Fruit fly (Drosophila melanogaster) whole organism, embryonic: ENCODE measurements around the gene CG10035.

Experiments used
- Atf6 ChIP-seq: fragments of 200-800 bp; sonication (Bioruptor generic); IDR thresholded peaks from 2 replicates; pipeline ENCODE4 v1.3.6; 2022; ENCODE audit warnings: missing biosample characterization, missing genetic modification characterization
- Blimp-1 ChIP-seq: fragments of 200-800 bp; sonication (Bioruptor generic); optimal IDR thresholded peaks from 3 replicates; lab custom pipeline; 2018; ENCODE audit warnings: missing biosample characterization, missing genetic modification characterization, mild to moderate bottlenecking, moderate library complexity, missing genetic modification reagents
- CG10274 ChIP-seq: fragments of 200-800 bp; sonication (Bioruptor generic); optimal IDR thresholded peaks from 3 replicates; lab custom pipeline; 2017; ENCODE audit warnings: missing biosample characterization, mild to moderate bottlenecking, missing genetic modification characterization
- CG10321 ChIP-seq: fragments of 200-800 bp; sonication (Bioruptor generic); IDR thresholded peaks from 2 replicates; pipeline ENCODE4 v1.3.6; 2022; ENCODE audit warnings: missing biosample characterization, missing genetic modification characterization
- CG10543 ChIP-seq: fragments of 200-800 bp; sonication (Bioruptor generic); optimal IDR thresholded peaks from 3 replicates; lab custom pipeline; 2017; ENCODE audit warnings: missing biosample characterization, mild to moderate bottlenecking, missing genetic modification characterization, moderate library complexity
- CG12071 ChIP-seq: fragments of 200-800 bp; sonication (Bioruptor generic); optimal IDR thresholded peaks from 3 replicates; lab custom pipeline; 2018; ENCODE audit warnings: missing biosample characterization, mild to moderate bottlenecking, missing genetic modification characterization
- CG12942 ChIP-seq: fragments of 200-800 bp; sonication (Bioruptor generic); optimal IDR thresholded peaks from 3 replicates; lab custom pipeline; 2016; ENCODE audit warnings: missing biosample characterization, missing genetic modification characterization
- CG15514 ChIP-seq: fragments of 200-800 bp; sonication (Bioruptor generic); optimal IDR thresholded peaks from 3 replicates; lab custom pipeline; 2017; ENCODE audit warnings: missing biosample characterization, missing genetic modification characterization, mild to moderate bottlenecking, moderate library complexity, missing genetic modification reagents
- CG18011 ChIP-seq: fragments of 200-800 bp; sonication (Bioruptor generic); optimal IDR thresholded peaks from 2 replicates; lab custom pipeline; 2017; ENCODE audit warnings: missing biosample characterization, missing genetic modification characterization, mild to moderate bottlenecking, moderate library complexity, missing genotype
- CG18262 ChIP-seq: fragments of 200-800 bp; optimal IDR thresholded peaks from 3 replicates; lab custom pipeline; 2019; ENCODE audit warnings: missing biosample characterization, mild to moderate bottlenecking, missing genetic modification characterization, moderate library complexity
- CG32767 ChIP-seq: fragments of 200-800 bp; sonication (Bioruptor generic); IDR thresholded peaks from 2 replicates; pipeline ENCODE4 v1.3.6; 2022; ENCODE audit warnings: missing biosample characterization, missing genetic modification characterization
- CG33213 ChIP-seq: fragments of 200-800 bp; sonication (Bioruptor generic); optimal IDR thresholded peaks from 3 replicates; lab custom pipeline; 2016; ENCODE audit warnings: missing biosample characterization, missing genetic modification characterization
- CG3838 ChIP-seq: fragments of 200-800 bp; sonication (Bioruptor generic); optimal IDR thresholded peaks from 3 replicates; lab custom pipeline; 2016; ENCODE audit warnings: missing biosample characterization, missing genetic modification characterization
- CG4730 ChIP-seq: fragments of 200-800 bp; sonication (Bioruptor generic); IDR thresholded peaks from 2 replicates; pipeline ENCODE4 v1.3.6; 2022; ENCODE audit warnings: missing biosample characterization, missing genetic modification characterization
- CG7928 ChIP-seq: fragments of 200-800 bp; sonication (Bioruptor generic); optimal IDR thresholded peaks from 2 replicates; lab custom pipeline; 2017; ENCODE audit warnings: missing biosample characterization, mild to moderate bottlenecking, missing genetic modification characterization
- CG8765 ChIP-seq: fragments of 200-800 bp; sonication (Bioruptor generic); IDR thresholded peaks from 2 replicates; pipeline ENCODE4 v1.3.6; 2022; ENCODE audit warnings: missing biosample characterization, missing genetic modification characterization
- Dref ChIP-seq: fragments of 200-800 bp; sonication (Bioruptor generic); IDR thresholded peaks from 2 replicates; pipeline ENCODE4 v1.3.6; 2022; ENCODE audit warnings: missing biosample characterization, missing genetic modification characterization
- Drgx ChIP-seq: fragments of 200-800 bp; sonication (Bioruptor generic); IDR thresholded peaks from 2 replicates; pipeline ENCODE4 v1.3.6; 2022; ENCODE audit warnings: missing biosample characterization, missing genetic modification characterization
- Eip74EF ChIP-seq, 2 experiments: fragments of 200-800 bp in 1 of 2; fragments of >200 bp in 1 of 2; sonication (Bioruptor generic) in 1 of 2; optimal IDR thresholded peaks; 2 replicates each; lab custom pipeline; 2017 to 2019; ENCODE audit warnings: missing biosample characterization in 2 of 2, missing genetic modification characterization in 2 of 2, mild to moderate bottlenecking in 1 of 2, moderate library complexity in 1 of 2
- Ets65A ChIP-seq: fragments of 200-800 bp; sonication (Bioruptor generic); peaks from one replicate; lab custom pipeline; 2016; ENCODE audit warnings: missing biosample characterization, missing genetic modification characterization
- HLH4C ChIP-seq: fragments of 200-800 bp; sonication (Bioruptor generic); IDR thresholded peaks from 3 replicates; pipeline ENCODE4 v1.3.6; 2022; ENCODE audit warnings: missing biosample characterization, missing genetic modification characterization; ENCODE audit not compliant: partially characterized antibody
- Jarid2 ChIP-seq: fragments of 200-800 bp; sonication (Bioruptor generic); optimal IDR thresholded peaks from 3 replicates; lab custom pipeline; 2017; ENCODE audit warnings: mild to moderate bottlenecking, missing biosample characterization, missing genetic modification reagents, missing genetic modification characterization
- NC2β ChIP-seq: fragments of 200-800 bp; sonication (Bioruptor generic); optimal IDR thresholded peaks from 2 replicates; lab custom pipeline; 2016; ENCODE audit warnings: missing biosample characterization, missing genetic modification characterization
- PHDP ChIP-seq: fragments of 200-800 bp; sonication (Bioruptor generic); optimal IDR thresholded peaks from 3 replicates; lab custom pipeline; 2018; ENCODE audit warnings: missing biosample characterization, mild to moderate bottlenecking, missing genetic modification characterization, moderate library complexity
- Poxn ChIP-seq: fragments of 200-800 bp; sonication (Bioruptor generic); IDR thresholded peaks from 2 replicates; pipeline ENCODE4 v1.3.6; 2022; ENCODE audit warnings: missing biosample characterization, missing genetic modification characterization
- Rfx ChIP-seq: fragments of 200-800 bp; sonication (Bioruptor generic); IDR thresholded peaks from 2 replicates; pipeline ENCODE4 v1.3.6; 2022; ENCODE audit warnings: missing biosample characterization, missing genetic modification characterization
- Sry-δ ChIP-seq: fragments of 200-800 bp; sonication (Bioruptor generic); optimal IDR thresholded peaks from 2 replicates; lab custom pipeline; 2016; ENCODE audit warnings: missing biosample characterization, missing genetic modification characterization
- Taf1 ChIP-seq: fragments of 200-800 bp; sonication (Bioruptor generic); IDR thresholded peaks from 2 replicates; pipeline ENCODE4 v1.3.6; 2022; ENCODE audit warnings: missing biosample characterization, missing genetic modification characterization
- amos ChIP-seq: fragments of 200-800 bp; sonication (Bioruptor generic); IDR thresholded peaks from 2 replicates; pipeline ENCODE4 v1.3.6; 2022; ENCODE audit warnings: missing biosample characterization, missing genetic modification characterization; ENCODE audit not compliant: partially characterized antibody
- cg ChIP-seq: fragments of 200-800 bp; sonication (Bioruptor generic); optimal IDR thresholded peaks from 3 replicates; lab custom pipeline; 2019; ENCODE audit warnings: missing biosample characterization, mild to moderate bottlenecking, missing genetic modification characterization, moderate library complexity
- dpn ChIP-seq, 2 experiments: fragments of 200-800 bp; sonication (Bioruptor generic); optimal IDR thresholded peaks; 3 replicates each; lab custom pipeline; 2016; ENCODE audit warnings: missing biosample characterization in 2 of 2, missing genetic modification characterization in 2 of 2
- exex ChIP-seq: fragments of 200-800 bp; sonication (Bioruptor generic); optimal IDR thresholded peaks from 4 replicates; lab custom pipeline; 2018; ENCODE audit warnings: missing biosample characterization, mild to moderate bottlenecking, missing genetic modification characterization, moderate library complexity
- ftz-f1 ChIP-seq: fragments of 200-800 bp; sonication (Bioruptor generic); optimal IDR thresholded peaks from 2 replicates; lab custom pipeline; 2016; ENCODE audit warnings: missing biosample characterization, missing genetic modification characterization
- ind ChIP-seq: fragments of 200-800 bp; sonication (Bioruptor generic); optimal IDR thresholded peaks from 3 replicates; lab custom pipeline; 2016; ENCODE audit warnings: missing biosample characterization, missing genetic modification characterization
- lab ChIP-seq: fragments of 200-800 bp; sonication (Bioruptor generic); optimal IDR thresholded peaks from 3 replicates; lab custom pipeline; 2017; ENCODE audit warnings: missing biosample characterization, missing genetic modification characterization, mild to moderate bottlenecking, moderate library complexity, missing genetic modification reagents
- nerfin-2 ChIP-seq: fragments of 200-800 bp; sonication (Bioruptor generic); IDR thresholded peaks from 2 replicates; pipeline ENCODE4 v1.3.6; 2022; ENCODE audit warnings: missing biosample characterization, missing genetic modification characterization; ENCODE audit not compliant: partially characterized antibody
- tin ChIP-seq: fragments of 200-800 bp; sonication (Bioruptor generic); optimal IDR thresholded peaks from 3 replicates; lab custom pipeline; 2016; ENCODE audit warnings: missing biosample characterization, missing genetic modification characterization
- ttk ChIP-seq: fragments of 200-800 bp; sonication (Bioruptor generic); IDR thresholded peaks from 2 replicates; pipeline ENCODE4 v2.1.2; 2022; ENCODE audit warnings: missing biosample characterization, missing genetic modification characterization
- vnd ChIP-seq: fragments of 200-800 bp; sonication (Bioruptor generic); IDR thresholded peaks from 3 replicates; pipeline ENCODE4 v1.3.6; 2022; ENCODE audit warnings: missing biosample characterization, missing genetic modification characterization; ENCODE audit not compliant: partially characterized antibody
- yki ChIP-seq: fragments of >200 bp; optimal IDR thresholded peaks from 3 replicates; lab custom pipeline; 2018
- z ChIP-seq: fragments of 200-800 bp; sonication (Bioruptor generic); IDR thresholded peaks from 3 replicates; pipeline ENCODE4 v1.3.6; 2022; ENCODE audit warnings: missing biosample characterization, missing genetic modification characterization
- zfh2 ChIP-seq: fragments of 200-800 bp; sonication (Bioruptor generic); optimal IDR thresholded peaks from 2 replicates; lab custom pipeline; 2016; ENCODE audit warnings: missing biosample characterization, missing genetic modification characterization

CG10035 gene

DNA sequence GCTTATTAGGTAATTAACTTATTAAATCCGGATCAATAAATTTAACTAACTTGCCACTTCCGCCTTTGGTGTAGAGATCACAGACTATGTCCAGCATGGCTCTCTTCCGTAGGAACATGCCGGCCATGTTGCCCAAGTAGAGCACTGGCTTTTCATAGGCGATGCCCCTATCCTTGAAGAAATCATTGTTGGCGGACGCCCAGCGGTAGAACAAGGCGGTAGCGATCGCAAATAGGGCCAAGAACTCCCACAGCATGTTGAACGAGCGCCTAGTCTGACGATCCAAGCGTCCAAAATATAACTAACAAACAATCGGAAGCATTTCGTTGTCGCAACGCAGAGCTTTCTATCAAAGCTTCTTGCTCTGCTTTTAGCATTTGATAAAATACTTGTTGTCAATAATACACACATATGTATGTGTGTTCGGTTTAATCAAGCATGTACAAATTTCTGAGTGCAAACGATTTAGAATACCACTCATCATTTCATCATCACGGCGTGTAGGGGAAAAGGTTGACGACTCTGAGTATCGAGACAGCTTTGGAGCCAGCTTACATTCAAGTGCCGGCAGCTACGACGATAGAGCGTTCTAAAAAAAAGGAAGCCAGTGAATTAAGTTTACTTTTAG lies 16.2 kb upstream of the CG10035 start, which contains the start of gene Cyp9f3 (continued):
- TF ChIP-seq Jarid2 (GFP tag; lab: Kevin White, UChicago) (peak; percentile 54), CG15514 (GFP tag; lab: Kevin White, UChicago) (peak; percentile 3), HLH4C (GFP tag; lab: Robert Waterston, UW) (no peak), CG8765 (GFP tag; lab: Robert Waterston, UW) (no peak), tin (GFP tag; lab: Kevin White, UChicago) (no peak), CG32767 (GFP tag; lab: Robert Waterston, UW) (0 out of 2 replicates have a peak, but pooled peaks have one; percentile 9), CG4730 (GFP tag; lab: Robert Waterston, UW) (no peak), yki (lab: Kevin White, UChicago) (no peak), Rfx (no peak), CG18262 (tag; lab: Kevin White, UChicago) (no peak), CG12071 (GFP tag; lab: Kevin White, UChicago) (peak; percentile 19), CG3838 (GFP tag; lab: Kevin White, UChicago) (peak; percentile 10), NC2β (GFP tag; lab: Kevin White, UChicago) (no peak), exex (tag; lab: Kevin White, UChicago) (peak; percentile 53), cg (peak; percentile 40), nerfin-2 (0 out of 2 replicates have a peak, but pooled peaks have one; percentile 20), Sry-δ (GFP tag; lab: Kevin White, UChicago) (no peak), ftz-f1 (peak; percentile 75), lab (GFP tag; lab: Kevin White, UChicago) (peak; percentile 25), amos (GFP tag; lab: Robert Waterston, UW) (peak; percentile 33; the same call in 1 of the 2 replicates), CG10274 (GFP tag; lab: Kevin White, UChicago) (peak; percentile 63), zfh2 (GFP tag; lab: Kevin White, UChicago) (no peak), Taf1 (GFP tag; lab: Robert Waterston, UW) (no peak), PHDP (no peak), Poxn (GFP tag; lab: Robert Waterston, UW) (no peak), Blimp-1 (GFP tag; lab: Kevin White, UChicago) (no peak), CG10321 (GFP tag; lab: Robert Waterston, UW) (no peak), Eip74EF (GFP tag; optimal IDR thresholded peaks at IDR 0.05; lab: Kevin White, UChicago) (no peak), CG7928 (GFP tag; lab: Kevin White, UChicago) (no peak), Drgx (GFP tag; lab: Robert Waterston, UW) (no peak), CG12942 (GFP tag; lab: Kevin White, UChicago) (no peak), Ets65A (GFP tag; lab: Kevin White, UChicago) (peak; percentile 50), ttk (GFP tag; lab: Robert Waterston, UW) (no peak), CG33213 (no peak), Atf6 (GFP tag; lab: Robert Waterston, UW) (0 out of 2 replicates have a peak, but pooled peaks have one; percentile 7), CG10543 (GFP tag; lab: Kevin White, UChicago) (peak; percentile 79), Dref (GFP tag; lab: Robert Waterston, UW) (0 out of 2 replicates have a peak, but pooled peaks have one; percentile 10), dpn (GFP tag; optimal IDR thresholded peaks at IDR 0.05; lab: Kevin White, UChicago) (no peak), z (peak; percentile 88), ind (no peak), CG18011 (GFP tag; lab: Kevin White, UChicago) (peak; percentile 9), vnd (no peak)
- TF ChIP-seq, all 482 proteins: peak for 33
